Fruit fly (Drosophila melanogaster): ENCODE data around the gene cdi.

The cdi gene

DNA sequence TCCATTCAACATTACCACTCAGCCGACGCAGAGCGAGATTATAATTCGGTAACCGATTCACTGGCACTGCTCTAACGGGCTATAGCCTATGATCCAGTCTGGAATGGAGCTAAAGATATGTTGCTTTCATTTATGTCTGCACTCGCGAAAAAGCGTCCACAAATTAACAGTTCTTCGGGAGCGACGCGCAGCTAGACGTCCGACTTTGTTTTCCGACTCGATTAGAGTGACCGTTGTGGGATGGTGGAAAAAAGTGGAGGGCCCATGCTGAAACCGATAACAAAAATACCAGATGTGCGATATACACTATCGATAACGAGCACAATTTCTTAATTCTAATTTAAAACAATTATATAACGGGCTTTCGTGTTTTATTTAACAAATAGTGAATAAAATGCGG, at the start of gene cdi:
Gene cdi (minus strand): TSS at position 232 of the 400 bp plus-strand sequence.
- TF ChIP-seq psq (optimal IDR thresholded peaks at IDR 0.05), result no peak
- no peak for TF ChIP-seq Sin3A (optimal IDR thresholded peaks at IDR 0.05)
- TF ChIP-seq h (optimal IDR thresholded peaks at IDR 0.05), result no peak
- no peak for TF ChIP-seq Myc (optimal IDR thresholded peaks at IDR 0.05)
- no peak for TF ChIP-seq insv (optimal IDR thresholded peaks at IDR 0.05)
- TF ChIP-seq ttk (optimal IDR thresholded peaks at IDR 0.05), result no peak

DNA sequence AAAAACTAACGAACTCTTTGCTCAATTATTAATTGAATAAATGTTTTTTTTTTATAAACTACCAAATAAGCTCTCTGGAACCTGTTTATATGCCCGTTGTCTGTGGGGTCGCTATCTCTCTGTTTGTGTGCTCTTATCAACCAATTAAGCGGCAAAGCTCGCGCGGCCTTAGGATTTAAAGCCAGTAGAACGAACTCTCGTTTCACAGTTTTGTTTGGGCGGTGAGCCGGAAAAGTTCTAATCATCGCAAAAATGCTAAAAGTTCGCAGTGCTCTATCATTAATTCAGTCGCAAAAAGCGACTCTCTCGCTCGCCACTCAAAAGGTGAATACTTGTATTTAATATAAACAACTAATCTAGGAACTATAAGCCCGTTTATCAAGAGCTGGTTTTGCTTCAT, 40.9 kb upstream of the cdi start, which contains the start of gene Cyp12a4:
Gene Cyp12a4 (plus strand): TSS at position 202 of the 400 bp plus-strand sequence.
- no peak for TF ChIP-seq psq (optimal IDR thresholded peaks at IDR 0.05)
- TF ChIP-seq insv (optimal IDR thresholded peaks at IDR 0.05), result no peak
- TF ChIP-seq Sin3A (optimal IDR thresholded peaks at IDR 0.05), result no peak
- no peak for TF ChIP-seq Myc (optimal IDR thresholded peaks at IDR 0.05)
- TF ChIP-seq ttk (optimal IDR thresholded peaks at IDR 0.05), result no peak
- TF ChIP-seq h (optimal IDR thresholded peaks at IDR 0.05), result no peak

DNA sequence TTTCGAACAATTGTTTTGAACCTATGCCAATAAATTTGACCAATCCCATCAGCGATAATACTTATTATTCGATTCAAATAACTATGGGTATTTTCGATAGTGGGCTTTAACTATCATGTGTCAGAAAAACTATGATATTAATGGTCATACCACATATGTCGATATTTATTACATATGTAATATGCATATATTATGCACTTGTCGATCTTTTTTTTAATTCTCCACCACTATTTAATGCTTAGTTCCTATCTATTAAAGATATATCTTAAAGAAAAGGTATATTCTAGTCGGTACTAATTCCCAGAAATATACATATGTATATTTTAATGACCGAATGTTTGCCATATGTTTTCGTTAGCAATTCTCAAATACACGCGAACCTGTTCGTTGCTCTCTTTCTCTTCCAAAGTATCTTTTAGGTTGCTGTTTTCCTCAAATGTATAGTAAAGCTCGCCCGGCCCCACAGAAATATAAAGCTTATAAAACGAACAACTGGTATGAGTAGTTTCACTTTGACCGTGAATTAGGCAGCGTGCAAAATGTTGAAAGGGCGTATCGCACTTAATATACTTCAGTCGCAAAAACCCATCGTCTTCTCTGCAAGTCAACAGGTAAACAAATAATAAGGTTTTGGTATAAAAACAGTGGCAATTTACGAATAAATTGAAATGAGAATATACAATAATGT, 38.2 kb upstream of the cdi start, which contains the start of gene Cyp12a5:
Gene Cyp12a5 (plus strand): TSS at position 503 of the 688 bp plus-strand sequence.
- no peak for TF ChIP-seq Sin3A (optimal IDR thresholded peaks at IDR 0.05)
- no peak for TF ChIP-seq ttk (optimal IDR thresholded peaks at IDR 0.05)
- TF ChIP-seq Myc (optimal IDR thresholded peaks at IDR 0.05), result no peak

DNA sequence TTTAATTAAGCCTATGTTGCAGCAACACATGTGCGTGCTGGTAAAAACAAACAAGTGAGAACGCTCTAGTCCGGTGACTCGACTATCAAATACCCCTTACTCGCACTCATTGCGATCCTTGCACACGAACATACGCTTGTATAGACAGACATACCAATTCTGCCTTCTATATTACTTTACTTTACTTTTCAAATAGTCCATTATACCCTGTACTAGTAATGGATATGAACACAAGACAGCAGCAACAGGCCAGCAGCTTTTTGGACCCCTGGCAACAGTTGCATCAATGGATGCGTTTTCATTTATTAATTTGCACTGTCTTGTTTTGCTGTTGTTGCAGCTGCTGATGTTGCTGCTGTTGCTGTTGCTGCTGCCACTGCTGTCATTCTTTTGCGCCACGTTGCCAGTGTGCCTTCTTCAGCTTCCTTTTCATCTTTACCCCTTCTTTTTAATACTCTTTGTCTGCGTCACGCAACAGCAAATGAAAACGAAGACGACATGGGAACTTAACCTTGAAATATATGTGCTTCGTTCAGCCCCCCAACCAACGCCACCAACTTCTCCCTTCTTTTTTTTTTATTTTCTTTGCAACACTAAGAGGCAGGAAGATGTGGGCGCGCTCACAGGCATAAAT, 24.6 kb upstream of the cdi start:
- TF ChIP-seq psq (optimal IDR thresholded peaks at IDR 0.05), result no peak

DNA sequence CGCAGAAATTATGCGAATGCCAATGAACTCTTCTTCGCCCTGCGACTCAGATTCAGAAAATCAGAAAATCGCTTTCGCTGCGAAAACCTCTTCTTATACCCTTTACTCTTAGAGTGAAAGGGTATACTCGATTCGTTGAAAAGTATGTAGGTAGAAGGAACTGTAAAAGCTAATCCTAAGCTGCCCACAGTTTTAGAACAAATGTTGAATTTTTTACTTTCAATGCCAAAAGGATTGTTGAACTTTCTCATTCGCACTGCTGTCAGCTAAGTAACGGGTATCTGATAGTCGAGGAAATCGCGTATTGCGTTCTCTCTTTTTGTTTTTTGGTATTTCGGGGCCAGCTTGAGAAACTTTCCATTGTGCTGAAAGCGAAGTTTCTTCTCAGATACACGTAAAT, 19.8 kb upstream of the cdi start:
- TF ChIP-seq ttk (optimal IDR thresholded peaks at IDR 0.05) (no peak), insv (optimal IDR thresholded peaks at IDR 0.05) (no peak), h (optimal IDR thresholded peaks at IDR 0.05) (no peak), psq (optimal IDR thresholded peaks at IDR 0.05) (no peak), Myc (optimal IDR thresholded peaks at IDR 0.05) (no peak), Sin3A (optimal IDR thresholded peaks at IDR 0.05) (no peak)

DNA sequence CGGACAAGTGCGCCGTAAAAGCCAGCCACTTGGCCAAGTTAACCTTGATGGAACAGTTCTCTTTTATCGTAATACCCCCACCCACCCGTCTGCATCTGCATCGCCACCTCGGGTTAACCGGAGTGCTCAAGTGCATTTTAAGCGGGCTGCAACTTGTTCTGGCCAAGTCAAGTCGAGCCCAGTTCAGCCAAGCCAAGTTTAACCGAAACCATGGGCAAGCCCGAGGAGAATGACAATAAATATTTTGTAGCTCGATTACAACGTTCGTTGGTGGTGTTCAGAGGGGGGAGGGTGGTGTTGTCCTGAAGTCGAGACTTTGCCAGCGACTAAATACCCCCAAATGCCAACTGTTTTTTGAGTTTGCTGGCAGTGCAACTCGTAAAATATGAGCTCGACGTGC, 18.3 kb upstream of the cdi start:
- TF ChIP-seq h (optimal IDR thresholded peaks at IDR 0.05) (no peak), insv (optimal IDR thresholded peaks at IDR 0.05) (no peak), psq (optimal IDR thresholded peaks at IDR 0.05) (no peak), Sin3A (optimal IDR thresholded peaks at IDR 0.05) (no peak), Myc (optimal IDR thresholded peaks at IDR 0.05) (no peak), ttk (optimal IDR thresholded peaks at IDR 0.05) (no peak)

DNA sequence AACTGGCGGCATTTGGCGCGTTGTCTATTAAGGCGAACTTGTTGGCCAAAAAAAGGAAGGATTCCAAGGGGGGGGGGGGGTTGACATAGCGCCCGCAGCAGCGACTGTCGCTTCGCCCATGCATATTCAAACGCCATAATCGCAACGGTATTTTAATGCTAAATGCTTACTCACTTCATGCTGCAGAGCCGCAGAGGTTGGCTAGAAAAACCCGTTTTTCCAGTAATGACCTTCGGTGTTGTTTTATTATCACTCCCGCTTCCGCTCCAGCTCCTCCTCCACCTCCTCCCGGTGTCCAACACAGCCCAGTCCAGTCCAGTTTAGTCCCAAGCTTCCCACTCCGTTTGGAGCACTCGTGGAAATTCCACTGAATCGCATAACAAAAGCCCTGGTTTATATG, 17.1 kb upstream of the cdi start:
- no peak for TF ChIP-seq Sin3A (optimal IDR thresholded peaks at IDR 0.05)
- no peak for TF ChIP-seq ttk (optimal IDR thresholded peaks at IDR 0.05)
- TF ChIP-seq Myc (optimal IDR thresholded peaks at IDR 0.05), result no peak
- TF ChIP-seq insv (optimal IDR thresholded peaks at IDR 0.05), result no peak
- no peak for TF ChIP-seq h (optimal IDR thresholded peaks at IDR 0.05)

DNA sequence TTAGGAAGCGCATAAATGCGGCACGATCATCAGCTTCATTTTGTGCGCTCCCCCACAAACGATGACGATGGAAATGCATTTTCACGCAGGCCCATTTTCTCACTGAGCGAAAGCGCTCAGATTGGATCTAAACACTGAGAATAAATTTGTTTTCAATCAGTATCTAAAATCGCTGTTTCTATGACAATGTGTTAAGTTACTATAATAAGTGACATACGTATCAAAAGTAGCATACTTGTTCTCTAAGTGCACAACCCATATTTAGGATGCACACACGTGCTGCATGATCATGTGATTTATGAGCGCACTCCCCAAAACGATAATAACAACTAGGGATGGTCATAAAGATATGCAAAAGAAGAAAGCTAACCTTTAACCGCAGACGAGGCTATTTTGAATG, 14.1 kb upstream of the cdi start:
- TF ChIP-seq psq (optimal IDR thresholded peaks at IDR 0.05), result no peak
- TF ChIP-seq Sin3A (optimal IDR thresholded peaks at IDR 0.05), result no peak
- no peak for TF ChIP-seq ttk (optimal IDR thresholded peaks at IDR 0.05)
- TF ChIP-seq h (optimal IDR thresholded peaks at IDR 0.05), result no peak

DNA sequence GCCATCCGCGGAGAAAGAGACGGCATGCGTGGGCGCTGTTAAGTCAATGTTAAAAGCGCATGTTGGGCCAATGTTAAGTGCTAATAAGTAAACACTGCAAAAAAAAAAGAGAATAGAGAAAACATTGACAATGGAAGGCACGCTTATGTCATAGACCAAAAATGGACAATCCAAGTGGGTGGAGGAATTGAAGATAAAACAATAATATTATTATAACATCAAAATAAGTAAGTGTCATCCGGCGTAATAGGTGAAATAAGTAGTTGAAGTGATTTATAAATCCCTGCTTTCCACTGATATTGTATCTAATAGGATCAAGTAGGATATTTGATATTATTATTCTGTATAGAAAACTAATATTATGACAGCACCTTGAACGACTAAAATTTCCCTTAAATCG, 13.0 kb upstream of the cdi start:
- TF ChIP-seq psq (optimal IDR thresholded peaks at IDR 0.05) (no peak), ttk (optimal IDR thresholded peaks at IDR 0.05) (no peak), insv (optimal IDR thresholded peaks at IDR 0.05) (no peak), h (optimal IDR thresholded peaks at IDR 0.05) (no peak), Sin3A (optimal IDR thresholded peaks at IDR 0.05) (no peak), Myc (optimal IDR thresholded peaks at IDR 0.05) (no peak)

DNA sequence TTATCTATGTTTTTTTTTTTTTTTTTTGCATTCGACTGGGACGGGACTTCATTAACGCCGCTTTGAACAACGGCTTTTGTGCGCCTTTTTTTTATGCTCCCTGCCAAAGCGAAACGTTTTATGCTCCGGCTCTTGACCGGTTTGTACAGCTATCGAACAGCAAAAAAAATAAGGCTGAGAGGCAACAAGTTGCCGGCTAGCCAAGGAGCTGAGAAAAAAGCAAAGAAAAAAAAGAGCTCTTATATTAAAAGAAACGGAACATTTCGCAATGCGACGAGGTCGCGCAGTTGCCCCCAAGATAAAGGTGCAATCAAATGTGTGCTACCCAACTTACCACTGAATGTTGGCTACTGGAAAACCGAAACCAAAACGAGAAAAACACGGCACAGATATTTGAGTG, 12.4 kb upstream of the cdi start:
- TF ChIP-seq insv (optimal IDR thresholded peaks at IDR 0.05) (no peak), Myc (optimal IDR thresholded peaks at IDR 0.05) (no peak), h (optimal IDR thresholded peaks at IDR 0.05) (no peak), Sin3A (optimal IDR thresholded peaks at IDR 0.05) (no peak), ttk (optimal IDR thresholded peaks at IDR 0.05) (no peak), psq (optimal IDR thresholded peaks at IDR 0.05) (no peak)

DNA sequence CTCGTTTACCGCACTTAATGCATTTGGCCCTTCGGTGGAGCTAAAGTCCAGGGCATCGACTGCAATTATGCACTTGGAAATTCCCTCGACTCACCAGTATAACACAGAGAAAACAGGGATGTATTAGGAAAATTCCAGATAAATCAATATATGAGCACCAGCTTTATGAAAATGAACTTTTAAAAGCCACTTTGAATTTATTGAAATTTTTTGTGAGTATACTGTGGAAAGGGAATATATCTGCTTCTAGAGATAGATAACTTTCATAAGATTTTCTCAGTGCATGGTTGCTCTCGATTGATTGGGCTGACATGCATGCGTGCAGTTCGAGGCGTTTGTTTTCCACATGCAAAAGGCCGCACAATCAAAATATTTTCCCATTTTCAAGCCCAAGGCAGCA, 11.8 kb upstream of the cdi start:
- TF ChIP-seq ttk (optimal IDR thresholded peaks at IDR 0.05), result no peak
- TF ChIP-seq insv (optimal IDR thresholded peaks at IDR 0.05), result no peak
- no peak for TF ChIP-seq h (optimal IDR thresholded peaks at IDR 0.05)
- no peak for TF ChIP-seq Sin3A (optimal IDR thresholded peaks at IDR 0.05)
- no peak for TF ChIP-seq psq (optimal IDR thresholded peaks at IDR 0.05)
- no peak for TF ChIP-seq Myc (optimal IDR thresholded peaks at IDR 0.05)

DNA sequence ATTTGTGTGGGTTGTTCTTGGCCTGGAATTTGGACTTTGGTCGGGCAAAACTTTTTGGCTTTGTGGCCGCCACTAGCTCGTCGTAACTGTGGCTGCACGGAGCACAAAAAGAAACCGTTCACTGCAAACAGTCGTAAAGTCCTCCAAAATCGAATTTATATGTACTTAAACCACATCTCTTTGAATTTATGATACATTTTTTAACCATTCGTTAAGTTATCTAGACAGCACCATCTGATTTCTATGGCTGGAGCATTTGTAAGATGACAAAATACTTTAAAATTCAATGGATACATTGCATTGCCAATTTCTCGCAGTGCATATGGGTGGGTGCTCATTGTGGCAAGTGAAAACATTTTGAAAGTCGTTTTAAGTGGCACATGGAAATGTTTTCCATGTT, 10.1 kb upstream of the cdi start:
- TF ChIP-seq Myc (optimal IDR thresholded peaks at IDR 0.05) (no peak), h (optimal IDR thresholded peaks at IDR 0.05) (no peak)

DNA sequence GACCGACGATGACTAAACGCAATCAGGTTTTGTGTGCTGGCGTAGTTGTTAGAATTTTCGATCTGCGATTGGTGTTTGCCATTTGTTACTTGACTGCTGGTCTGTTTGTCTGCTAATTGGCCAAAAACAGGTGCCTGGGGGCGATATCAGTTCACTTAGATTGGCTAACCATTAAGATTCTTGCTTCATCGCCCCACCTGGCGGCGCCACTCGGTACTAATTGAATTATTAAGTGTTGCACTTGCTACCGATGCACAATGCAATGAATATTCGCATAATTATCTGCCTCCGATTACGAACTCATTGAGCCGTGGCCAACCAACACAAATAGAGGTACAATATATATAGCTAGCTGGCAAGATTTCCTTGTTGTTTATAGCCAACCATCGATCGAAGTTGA, 9.1 kb upstream of the cdi start:
- TF ChIP-seq ttk (optimal IDR thresholded peaks at IDR 0.05) (no peak), insv (optimal IDR thresholded peaks at IDR 0.05) (no peak), h (optimal IDR thresholded peaks at IDR 0.05) (no peak), psq (optimal IDR thresholded peaks at IDR 0.05) (no peak)

Measured in Kc167 (cell line).